Worm (Caenorhabditis elegans) whole organism, L4/young adult: ENCODE results near the gene ZK262.2.

Experiments
- W03F9.2 ChIP-seq: fragments of 150-350 bp; optimal IDR thresholded peaks from 2 replicates; lab custom pipeline; 2014; ENCODE audit warnings: missing biosample characterization, missing genetic modification characterization
- him-1 ChIP-seq: sonication (generic microtip); optimal IDR thresholded peaks from 2 replicates; lab custom pipeline; 2016; ENCODE audit warnings: missing genotype, missing genetic modification reagents, missing genetic modification characterization, missing compliant biosample characterization

DNA sequence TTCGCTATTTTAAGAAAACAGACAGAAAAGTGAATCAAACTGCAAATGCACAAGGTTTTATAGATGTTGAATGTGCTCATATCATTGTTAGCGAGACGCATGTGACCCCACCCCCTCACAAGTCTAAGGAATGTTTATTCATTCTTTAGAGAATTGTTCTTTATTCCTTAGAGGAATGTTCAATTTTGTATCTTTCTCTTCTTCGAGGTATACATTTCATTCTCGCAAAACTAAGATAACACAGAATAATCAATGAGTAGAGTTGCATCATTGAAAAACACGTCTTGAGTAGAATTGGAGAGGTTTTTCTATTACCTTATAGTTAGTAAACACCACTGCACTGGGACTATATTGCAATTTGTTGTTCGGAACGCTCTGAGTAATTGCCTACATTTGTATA is 22.2 kb upstream of the ZK262.2 start, which contains the start of gene ZK262.20:
- TF ChIP-seq W03F9.2 (tag; lab: Kevin White, UChicago) (no peak), him-1 (tag; lab: Kevin White, UChicago) (no peak)
